Worm (Caenorhabditis elegans): Measurements from ENCODE around the gene ttbk-2.1.

The ttbk-2.1 gene

DNA sequence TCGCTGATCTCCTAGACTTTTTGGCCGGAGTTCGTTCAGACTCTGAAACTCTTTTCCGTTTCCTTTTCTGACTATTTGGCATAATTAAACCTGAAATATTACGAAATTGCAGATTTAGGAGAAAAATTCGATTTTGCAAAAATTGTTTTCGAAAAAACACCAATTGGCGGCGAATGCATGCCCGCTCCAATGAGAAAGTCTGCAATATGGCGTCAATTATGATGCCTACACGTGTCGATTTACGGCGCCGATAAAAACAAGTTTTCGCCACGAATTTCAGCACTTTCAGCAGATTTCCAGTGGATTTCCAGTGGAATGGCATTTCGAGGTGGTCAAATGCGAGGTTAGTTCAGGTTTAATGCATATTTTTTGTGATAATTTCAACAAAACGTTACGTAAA lies 49.1 kb upstream of the ttbk-2.1 start, which contains the start of the genes Y59E9AL.36 and nbet-1 (continued):
- peak; percentile 27 for TF ChIP-seq nhr-25 (tag; optimal IDR thresholded peaks at IDR 0.05; ENCODE audit: borderline replicate concordance, insufficient read depth)
- TF ChIP-seq egl-43 (GFP tag; IDR thresholded peaks at IDR 0.05) = no peak
- TF ChIP-seq lin-39 (tag; optimal IDR thresholded peaks at IDR 0.05) = no peak
- no peak for TF ChIP-seq nhr-237 (tag; optimal IDR thresholded peaks at IDR 0.05)
- TF ChIP-seq lin-1 (GFP tag; IDR thresholded peaks at IDR 0.05) = no peak
- no peak for TF ChIP-seq F26F4.8 (GFP tag; conservative IDR thresholded peaks at IDR 0.05)
- no peak for TF ChIP-seq ceh-44 (GFP tag; IDR thresholded peaks at IDR 0.05)
- TF ChIP-seq D1046.2 (GFP tag; IDR thresholded peaks at IDR 0.05) = no peak
- TF ChIP-seq ceh-32 (tag; optimal IDR thresholded peaks at IDR 0.05; ENCODE audit: poor library complexity) = no peak
- TF ChIP-seq nhr-11 (tag; optimal IDR thresholded peaks at IDR 0.05) = peak; percentile 94
- TF ChIP-seq lin-13 (GFP tag; optimal IDR thresholded peaks at IDR 0.05) = peak; percentile 84
- TF ChIP-seq nhr-76 (tag; optimal IDR thresholded peaks at IDR 0.05) = no peak
- TF ChIP-seq lim-7 (GFP tag; IDR thresholded peaks at IDR 0.05) = no peak
- no peak for TF ChIP-seq zfp-2 (tag; optimal IDR thresholded peaks at IDR 0.05)
- TF ChIP-seq cey-2 (tag; optimal IDR thresholded peaks at IDR 0.05; ENCODE audit: borderline replicate concordance, insufficient read depth) = no peak
- TF ChIP-seq ztf-7 (tag; optimal IDR thresholded peaks at IDR 0.05) = no peak
- peak in 1 of 2 experiments; percentile 57 for TF ChIP-seq unc-62 (GFP tag; optimal IDR thresholded peaks at IDR 0.05 in 1 of 2)
- no peak for TF ChIP-seq unc-62 (tag; optimal IDR thresholded peaks at IDR 0.05)
- TF ChIP-seq aly-2 (tag; optimal IDR thresholded peaks at IDR 0.05) = no peak
- no peak for TF ChIP-seq jun-1 (tag; optimal IDR thresholded peaks at IDR 0.05)
- TF ChIP-seq F44E2.7 (GFP tag; IDR thresholded peaks at IDR 0.05) = no peak
- TF ChIP-seq sdz-12 (GFP tag; optimal IDR thresholded peaks at IDR 0.05) = no peak
- TF ChIP-seq ceh-82 (tag; optimal IDR thresholded peaks at IDR 0.05) = no peak
- TF ChIP-seq madf-9 (GFP tag; conservative IDR thresholded peaks at IDR 0.05) = no peak
- peak in 1 of 2 experiments; percentile 49 for TF ChIP-seq mdl-1 (tag; optimal IDR thresholded peaks at IDR 0.05)
- no peak for TF ChIP-seq madf-5 (GFP tag; IDR thresholded peaks at IDR 0.05)
- TF ChIP-seq aha-1 (tag) = no peak
- TF ChIP-seq mxl-3 (GFP tag; optimal IDR thresholded peaks at IDR 0.05) = peak; percentile 77
- no peak for TF ChIP-seq daf-19 (GFP tag; conservative IDR thresholded peaks at IDR 0.05)
- no peak for TF ChIP-seq Y5F2A.4 (GFP tag; optimal IDR thresholded peaks at IDR 0.05)
- no peak for TF ChIP-seq vab-7 (GFP tag; IDR thresholded peaks at IDR 0.05)
- no peak for TF ChIP-seq dmd-9 (GFP tag; IDR thresholded peaks at IDR 0.05)
- no peak for TF ChIP-seq skn-1 (tag; optimal IDR thresholded peaks at IDR 0.05)
- TF ChIP-seq nhr-77 (tag; optimal IDR thresholded peaks at IDR 0.05) = peak; percentile 70
- peak; percentile 46 for TF ChIP-seq duxl-1 (tag; optimal IDR thresholded peaks at IDR 0.05; ENCODE audit: poor library complexity)
- no peak for TF ChIP-seq tag-97 (GFP tag; IDR thresholded peaks at IDR 0.05)
- no peak for TF ChIP-seq Y48G9A.11 (GFP tag; IDR thresholded peaks at IDR 0.05)
- TF ChIP-seq nhr-111 (GFP tag; optimal IDR thresholded peaks at IDR 0.05) = no peak
- peak; percentile 45 for TF ChIP-seq T20F7.1 (GFP tag; optimal IDR thresholded peaks at IDR 0.05)
- TF ChIP-seq php-3 (GFP tag; IDR thresholded peaks at IDR 0.05) = no peak
- no peak for TF ChIP-seq ztf-11 (tag; optimal IDR thresholded peaks at IDR 0.05)
- no peak for TF ChIP-seq mdt-29 (GFP tag; IDR thresholded peaks at IDR 0.05)
- no peak for TF ChIP-seq zip-2 (tag; optimal IDR thresholded peaks at IDR 0.05)
- no peak for TF ChIP-seq dve-1 (tag; optimal IDR thresholded peaks at IDR 0.05; ENCODE audit: insufficient read depth)
- peak; percentile 15 for TF ChIP-seq ces-1 (GFP tag; optimal IDR thresholded peaks at IDR 0.05)
- TF ChIP-seq lin-29 (GFP tag; IDR thresholded peaks at IDR 0.05) = no peak
- peak; percentile 86 for TF ChIP-seq mes-2 (tag; optimal IDR thresholded peaks at IDR 0.05; ENCODE audit: poor library complexity, severe bottlenecking)
- no peak for TF ChIP-seq ctbp-1 (GFP tag; IDR thresholded peaks at IDR 0.05)
- no peak for TF ChIP-seq zfp-3 (GFP tag; conservative IDR thresholded peaks at IDR 0.05)
- peak; percentile 66; the same call in 1 of the 2 replicates for TF ChIP-seq hmg-1.1 (GFP tag; IDR thresholded peaks at IDR 0.05)
- TF ChIP-seq lin-38 (GFP tag; IDR thresholded peaks at IDR 0.05) = peak; percentile 95
- no peak for TF ChIP-seq fkh-10 (GFP tag; optimal IDR thresholded peaks at IDR 0.05)

Measured in whole organism, L4 larva.